Worm (Caenorhabditis elegans) whole organism, L4 larva: ENCODE data around the gene nipa-1.

Source experiments
- D1046.2 ChIP-seq: fragments of 200-800 bp; sonication (Bioruptor generic); IDR thresholded peaks from 2 replicates; pipeline ENCODE4 v1.3.6; 2022; ENCODE audit warnings: missing genetic modification characterization, missing compliant biosample characterization
- F10B5.3 ChIP-seq: sonication (generic microtip); optimal IDR thresholded peaks from 2 replicates; lab custom pipeline; 2016; ENCODE audit warnings: mild to moderate bottlenecking, missing genetic modification characterization, missing compliant biosample characterization
- F37D6.2 ChIP-seq: sonication (generic microtip); optimal IDR thresholded peaks from 2 replicates; lab custom pipeline; 2016; ENCODE audit warnings: mild to moderate bottlenecking, missing genetic modification characterization, missing compliant biosample characterization
- F49E8.2 ChIP-seq: sonication (generic microtip); optimal IDR thresholded peaks from 2 replicates; lab custom pipeline; 2016; ENCODE audit warnings: missing compliant biosample characterization, mild to moderate bottlenecking, missing genetic modification characterization, borderline replicate concordance
- R02D3.7 ChIP-seq: fragments of 150-350 bp; sonication (generic microtip); optimal IDR thresholded peaks from 3 replicates; lab custom pipeline; 2014; ENCODE audit warnings: missing biosample characterization, missing genetic modification characterization
- T20F7.1 ChIP-seq: fragments of 200-800 bp; sonication (Bioruptor generic); optimal IDR thresholded peaks from 2 replicates; lab custom pipeline; 2018; ENCODE audit warnings: mild to moderate bottlenecking, missing genetic modification characterization, missing compliant biosample characterization
- Y48G9A.11 ChIP-seq: fragments of 200-800 bp; sonication (Bioruptor generic); IDR thresholded peaks from 2 replicates; pipeline ENCODE4 v1.3.6; 2022; ENCODE audit warnings: missing genetic modification reagents, missing genetic modification characterization, missing compliant biosample characterization
- Y5F2A.4 ChIP-seq: fragments of 200-800 bp; sonication (Bioruptor generic); optimal IDR thresholded peaks from 2 replicates; lab custom pipeline; 2018; ENCODE audit warnings: mild to moderate bottlenecking, missing genetic modification characterization, missing compliant biosample characterization
- Y75B8A.6 ChIP-seq: fragments of 200-800 bp; sonication (Bioruptor generic); IDR thresholded peaks from 2 replicates; pipeline ENCODE4 v1.3.6; 2022; ENCODE audit warnings: missing genetic modification reagents, missing genetic modification characterization, missing compliant biosample characterization
- ZK337.2 ChIP-seq: fragments of 200-800 bp; sonication (Bioruptor generic); IDR thresholded peaks from 2 replicates; pipeline ENCODE4 v1.3.6; 2022; ENCODE audit warnings: missing genetic modification reagents, missing genetic modification characterization, missing compliant biosample characterization
- aha-1 ChIP-seq: fragments of 150-350 bp; peaks from one replicate; lab custom pipeline; 2014; ENCODE audit warnings: missing biosample characterization, missing genetic modification characterization
- ama-1 ChIP-seq: fragments of 150-350 bp; optimal IDR thresholded peaks from 2 replicates; lab custom pipeline; 2014; ENCODE audit warnings: inconsistent platforms, mixed read lengths
- attf-4 ChIP-seq: sonication (generic microtip); optimal IDR thresholded peaks from 3 replicates; lab custom pipeline; 2017; ENCODE audit warnings: missing biosample characterization, missing genetic modification characterization
- ceh-20 ChIP-seq: fragments of 200-800 bp; sonication (Bioruptor generic); IDR thresholded peaks from 2 replicates; pipeline ENCODE4 v1.3.6; 2022; ENCODE audit warnings: missing genetic modification reagents, missing genetic modification characterization, missing compliant biosample characterization
- ceh-28 ChIP-seq: fragments of 150-350 bp; optimal IDR thresholded peaks from 2 replicates; lab custom pipeline; 2014; ENCODE audit warnings: missing biosample characterization, missing genetic modification reagents, missing genetic modification characterization
- ceh-32 ChIP-seq: sonication (generic microtip); optimal IDR thresholded peaks from 2 replicates; lab custom pipeline; 2016; ENCODE audit warnings: mild to moderate bottlenecking, missing genetic modification characterization, missing compliant biosample characterization; ENCODE audit not compliant: poor library complexity
- ceh-62 ChIP-seq: sonication (generic microtip); optimal IDR thresholded peaks from 2 replicates; lab custom pipeline; 2017; ENCODE audit warnings: missing biosample characterization, missing genetic modification characterization
- daf-12 ChIP-seq: fragments of 150-350 bp; optimal IDR thresholded peaks from 2 replicates; lab custom pipeline; 2014; ENCODE audit warnings: missing biosample characterization, missing genetic modification reagents, missing genetic modification characterization
- daf-16 ChIP-seq, 3 experiments: sonication (generic microtip); optimal IDR thresholded peaks; 2 replicates each; lab custom pipeline; 2016 to 2017; ENCODE audit warnings: missing genetic modification characterization in 3 of 3, missing genetic modification reagents in 3 of 3, mild to moderate bottlenecking in 2 of 3, missing compliant biosample characterization in 2 of 3, missing biosample characterization in 1 of 3, moderate library complexity in 1 of 3
- daf-19 ChIP-seq: fragments of 200-800 bp; sonication (Bioruptor generic); conservative IDR thresholded peaks from 2 replicates; pipeline ENCODE4 v1.3.6; 2022; ENCODE audit warnings: missing genetic modification characterization, missing compliant biosample characterization
- daf-8 ChIP-seq: fragments of 200-800 bp; sonication (Bioruptor generic); IDR thresholded peaks from 2 replicates; pipeline ENCODE4 v1.3.6; 2022; ENCODE audit warnings: missing genetic modification characterization, missing compliant biosample characterization
- dmd-8 ChIP-seq: fragments of 200-800 bp; sonication (Bioruptor generic); IDR thresholded peaks from 2 replicates; pipeline ENCODE4 v1.3.6; 2022; ENCODE audit warnings: missing genetic modification characterization, missing compliant biosample characterization
- dmd-9 ChIP-seq: fragments of 200-800 bp; sonication (Bioruptor generic); IDR thresholded peaks from 2 replicates; pipeline ENCODE4 v1.3.6; 2022; ENCODE audit warnings: missing genetic modification reagents, missing genetic modification characterization, missing compliant biosample characterization
- dve-1 ChIP-seq: sonication (generic microtip); optimal IDR thresholded peaks from 2 replicates; lab custom pipeline; 2017; ENCODE audit warnings: antibody characterized with exemption, mild to moderate bottlenecking, missing genetic modification characterization, missing compliant biosample characterization; ENCODE audit not compliant: insufficient read depth
- egl-27 ChIP-seq: sonication (generic microtip); optimal IDR thresholded peaks from 3 replicates; lab custom pipeline; 2017; ENCODE audit warnings: missing biosample characterization, missing genetic modification reagents, missing genetic modification characterization
- hlh-11 ChIP-seq: fragments of 200-800 bp; sonication (Bioruptor generic); optimal IDR thresholded peaks from 2 replicates; lab custom pipeline; 2018; ENCODE audit warnings: mild to moderate bottlenecking, missing genetic modification characterization, missing compliant biosample characterization
- hlh-30 ChIP-seq: sonication (generic microtip); optimal IDR thresholded peaks from 2 replicates; lab custom pipeline; 2017; ENCODE audit warnings: antibody characterized with exemption, mild to moderate bottlenecking, missing genetic modification characterization, missing compliant biosample characterization; ENCODE audit not compliant: insufficient read depth
- lin-15B ChIP-seq: fragments of 150-350 bp; sonication (generic microtip); optimal IDR thresholded peaks from 3 replicates; lab custom pipeline; 2014; ENCODE audit warnings: missing biosample characterization, missing genetic modification characterization
- lin-38 ChIP-seq: fragments of 200-800 bp; sonication (Bioruptor generic); IDR thresholded peaks from 2 replicates; pipeline ENCODE4 v1.3.6; 2022; ENCODE audit warnings: missing genetic modification reagents, missing genetic modification characterization, missing compliant biosample characterization
- madf-5 ChIP-seq, 2 experiments: fragments of 200-800 bp; sonication (Bioruptor generic); IDR thresholded peaks; 2 replicates each; pipeline ENCODE4 v1.3.6; 2022; ENCODE audit warnings: missing compliant biosample characterization in 2 of 2, missing genetic modification characterization in 2 of 2
- madf-9 ChIP-seq: fragments of 200-800 bp; sonication (Bioruptor generic); conservative IDR thresholded peaks from 2 replicates; pipeline ENCODE4 v1.3.6; 2022; ENCODE audit warnings: missing genetic modification reagents, missing genetic modification characterization, missing compliant biosample characterization
- mdl-1 ChIP-seq, 2 experiments: fragments of 150-350 bp in 1 of 2; sonication (generic microtip) in 1 of 2; optimal IDR thresholded peaks; 2 replicates each; lab custom pipeline; 2014 to 2017; ENCODE audit warnings: missing biosample characterization in 2 of 2, missing genetic modification characterization in 2 of 2
- mes-2 ChIP-seq: sonication (generic microtip); optimal IDR thresholded peaks from 2 replicates; lab custom pipeline; 2016; ENCODE audit warnings: missing genotype, mild to moderate bottlenecking, missing genetic modification characterization, missing compliant biosample characterization; ENCODE audit not compliant: poor library complexity, severe bottlenecking
- mxl-3 ChIP-seq: fragments of 200-800 bp; sonication (Bioruptor generic); optimal IDR thresholded peaks from 2 replicates; lab custom pipeline; 2018; ENCODE audit warnings: mild to moderate bottlenecking, missing genetic modification characterization, missing compliant biosample characterization
- nhr-102 ChIP-seq: sonication (generic microtip); optimal IDR thresholded peaks from 2 replicates; lab custom pipeline; 2016; ENCODE audit warnings: mild to moderate bottlenecking, missing genetic modification characterization, moderate library complexity, missing compliant biosample characterization
- nhr-11 ChIP-seq: fragments of 150-350 bp; optimal IDR thresholded peaks from 2 replicates; lab custom pipeline; 2014; ENCODE audit warnings: missing biosample characterization, missing genetic modification characterization
- nhr-237 ChIP-seq: sonication (generic microtip); optimal IDR thresholded peaks from 2 replicates; lab custom pipeline; 2017; ENCODE audit warnings: missing biosample characterization, missing genetic modification characterization
- nhr-28 ChIP-seq: fragments of 150-350 bp; optimal IDR thresholded peaks from 2 replicates; lab custom pipeline; 2014; ENCODE audit warnings: missing biosample characterization, missing genetic modification characterization
- nhr-42 ChIP-seq: fragments of 200-800 bp; sonication (Bioruptor generic); IDR thresholded peaks from 2 replicates; pipeline ENCODE4 v1.3.6; 2022; ENCODE audit warnings: missing genetic modification characterization, missing compliant biosample characterization
- php-3 ChIP-seq: fragments of 200-800 bp; sonication (Bioruptor generic); IDR thresholded peaks from 2 replicates; pipeline ENCODE4 v1.3.6; 2022; ENCODE audit warnings: missing genetic modification reagents, missing genetic modification characterization, missing compliant biosample characterization
- pqm-1 ChIP-seq: sonication (generic microtip); optimal IDR thresholded peaks from 2 replicates; lab custom pipeline; 2017; ENCODE audit warnings: missing biosample characterization, missing genetic modification characterization
- rbr-2 ChIP-seq: sonication (generic microtip); optimal IDR thresholded peaks from 2 replicates; lab custom pipeline; 2016; ENCODE audit warnings: missing genotype, missing genetic modification characterization, missing compliant biosample characterization
- sdz-12 ChIP-seq: fragments of 200-800 bp; sonication (Bioruptor generic); optimal IDR thresholded peaks from 2 replicates; lab custom pipeline; 2018; ENCODE audit warnings: mild to moderate bottlenecking, missing genetic modification characterization, missing compliant biosample characterization
- snpc-4 ChIP-seq: fragments of 150-350 bp; optimal IDR thresholded peaks from 2 replicates; lab custom pipeline; 2014; ENCODE audit warnings: missing biosample characterization, missing genetic modification characterization
- tag-97 ChIP-seq: fragments of 200-800 bp; sonication (Bioruptor generic); IDR thresholded peaks from 2 replicates; pipeline ENCODE4 v1.3.6; 2022; ENCODE audit warnings: missing genetic modification characterization, missing compliant biosample characterization
- tra-1 ChIP-seq: fragments of 200-800 bp; sonication (Bioruptor generic); IDR thresholded peaks from 2 replicates; pipeline ENCODE4 v1.3.6; 2022; ENCODE audit warnings: missing genetic modification reagents, missing genetic modification characterization, missing compliant biosample characterization
- unc-39 ChIP-seq: sonication (generic microtip); optimal IDR thresholded peaks from 2 replicates; lab custom pipeline; 2017; ENCODE audit warnings: missing biosample characterization, missing genetic modification characterization
- vab-7 ChIP-seq: fragments of 200-800 bp; sonication (Bioruptor generic); IDR thresholded peaks from 2 replicates; pipeline ENCODE4 v1.3.6; 2022; ENCODE audit warnings: missing genetic modification reagents, missing genetic modification characterization, missing compliant biosample characterization
- zag-1 ChIP-seq: fragments of 150-350 bp; optimal IDR thresholded peaks from 2 replicates; lab custom pipeline; 2014; ENCODE audit warnings: missing biosample characterization, missing genetic modification characterization
- zfp-2 ChIP-seq: sonication (generic microtip); optimal IDR thresholded peaks from 2 replicates; lab custom pipeline; 2016; ENCODE audit warnings: mild to moderate bottlenecking, missing genetic modification characterization, missing compliant biosample characterization
- zip-11 ChIP-seq: fragments of 200-800 bp; sonication (Bioruptor generic); IDR thresholded peaks from 2 replicates; pipeline ENCODE4 v1.3.6; 2022; ENCODE audit warnings: missing genetic modification characterization, missing compliant biosample characterization

nipa-1 gene

ce11 chrIII:3067909-3068455, 58.9 kb downstream of the nipa-1 start, which contains the start of gene ubl-1:
TSS of gene ubl-1 (plus strand) at chrIII:3068310.
- TF ChIP-seq F49E8.2 (tag; lab: Kevin White, UChicago) (no peak), daf-8 (GFP tag; lab: Robert Waterston, UW) (no peak), rbr-2 (tag; lab: Kevin White, UChicago) (peak; percentile 72), daf-16 (GFP tag; optimal IDR thresholded peaks at IDR 0.05; lab: Kevin White, UChicago) (no peak), daf-16 (tag; optimal IDR thresholded peaks at IDR 0.05; lab: Kevin White, UChicago) (peak; percentile 61), nhr-237 (tag; lab: Kevin White, UChicago) (no peak), dmd-9 (no peak), dve-1 (tag; lab: Kevin White, UChicago) (peak; percentile 90), madf-5 (GFP tag; IDR thresholded peaks at IDR 0.05; lab: Robert Waterston, UW) (no peak), mes-2 (peak; percentile 93), lin-38 (GFP tag; lab: Robert Waterston, UW) (peak; percentile 98), nhr-28 (tag; lab: Kevin White, UChicago) (peak; percentile 69), D1046.2 (GFP tag; lab: Robert Waterston, UW) (no peak), R02D3.7 (tag; lab: Kevin White, UChicago) (no peak), ZK337.2 (no peak), dmd-8 (GFP tag; lab: Robert Waterston, UW) (no peak), Y48G9A.11 (GFP tag; lab: Robert Waterston, UW) (peak; percentile 61; the same call in 1 of the 2 replicates), daf-19 (no peak), sdz-12 (GFP tag; lab: Kevin White, UChicago) (no peak), T20F7.1 (peak; percentile 89), zfp-2 (tag; lab: Kevin White, UChicago) (peak; percentile 80), php-3 (GFP tag; lab: Robert Waterston, UW) (no peak), aha-1 (peak; percentile 85), zag-1 (tag; lab: Kevin White, UChicago) (peak; percentile 23), tra-1 (GFP tag; lab: Robert Waterston, UW) (no peak), daf-12 (no peak), ceh-32 (no peak), madf-9 (no peak), ceh-20 (GFP tag; lab: Robert Waterston, UW) (no peak), hlh-11 (peak; percentile 73), ama-1 (lab: Kevin White, UChicago) (peak; percentile 31), Y75B8A.6 (no peak), nhr-11 (tag; lab: Kevin White, UChicago) (peak; percentile 88), ceh-62 (tag; lab: Kevin White, UChicago) (no peak), tag-97 (GFP tag; lab: Robert Waterston, UW) (no peak), attf-4 (tag; lab: Kevin White, UChicago) (no peak), egl-27 (tag; lab: Kevin White, UChicago) (no peak), vab-7 (GFP tag; lab: Robert Waterston, UW) (no peak; the same call in 1 of the 2 replicates), Y5F2A.4 (GFP tag; lab: Kevin White, UChicago) (no peak), mdl-1 (tag; optimal IDR thresholded peaks at IDR 0.05; lab: Kevin White, UChicago) (no peak), nhr-102 (no peak), lin-15B (tag; lab: Kevin White, UChicago) (peak; percentile 70), hlh-30 (tag; lab: Kevin White, UChicago) (peak; percentile 66), mxl-3 (peak; percentile 39), unc-39 (tag; lab: Kevin White, UChicago) (no peak), ceh-28 (no peak), zip-11 (GFP tag; lab: Robert Waterston, UW) (no peak), F37D6.2 (no peak), snpc-4 (no peak), pqm-1 (no peak), nhr-42 (no peak), F10B5.3 (no peak)
